Worm (Caenorhabditis elegans) whole organism, late embryonic: ENCODE data around the gene srj-5.

Experiments
- C08G9.2 ChIP-seq: sonication (generic microtip); optimal IDR thresholded peaks from 2 replicates; lab custom pipeline; 2016; ENCODE audit warnings: mild to moderate bottlenecking, missing genetic modification characterization, moderate library complexity, missing compliant biosample characterization
- C38D4.7 ChIP-seq: fragments of 200-800 bp; sonication (Bioruptor generic); optimal IDR thresholded peaks from 2 replicates; lab custom pipeline; 2018; ENCODE audit warnings: mild to moderate bottlenecking, missing genetic modification characterization, moderate library complexity, missing compliant biosample characterization
- F13H6.1 ChIP-seq: sonication (generic microtip); optimal IDR thresholded peaks from 2 replicates; lab custom pipeline; 2016; ENCODE audit warnings: missing genetic modification characterization, missing compliant biosample characterization
- K02D7.2 ChIP-seq: sonication (generic microtip); optimal IDR thresholded peaks from 2 replicates; lab custom pipeline; 2017; ENCODE audit warnings: mild to moderate bottlenecking, missing genetic modification characterization, missing compliant biosample characterization
- Y22D7AL.16 ChIP-seq: sonication (generic microtip); optimal IDR thresholded peaks from 2 replicates; lab custom pipeline; 2016; ENCODE audit warnings: missing genetic modification characterization, missing compliant biosample characterization
- ahr-1 ChIP-seq: sonication (generic microtip); optimal IDR thresholded peaks from 2 replicates; lab custom pipeline; 2016; ENCODE audit warnings: missing genetic modification characterization, missing compliant biosample characterization
- ama-1 ChIP-seq: fragments of 150-350 bp; optimal IDR thresholded peaks from 2 replicates; lab custom pipeline; 2014
- ceh-14 ChIP-seq: sonication (generic microtip); optimal IDR thresholded peaks from 2 replicates; lab custom pipeline; 2016; ENCODE audit warnings: missing genotype, missing genetic modification characterization, missing compliant biosample characterization
- ceh-18 ChIP-seq: sonication (generic microtip); optimal IDR thresholded peaks from 2 replicates; lab custom pipeline; 2016; ENCODE audit warnings: missing genetic modification characterization, missing compliant biosample characterization
- ceh-2 ChIP-seq: sonication (generic microtip); optimal IDR thresholded peaks from 2 replicates; lab custom pipeline; 2016; ENCODE audit warnings: missing genotype, missing genetic modification characterization, missing compliant biosample characterization
- ceh-24 ChIP-seq: sonication (generic microtip); optimal IDR thresholded peaks from 2 replicates; lab custom pipeline; 2016; ENCODE audit warnings: mild to moderate bottlenecking, missing genetic modification characterization, missing compliant biosample characterization
- ceh-30 ChIP-seq: fragments of 150-350 bp; optimal IDR thresholded peaks from 2 replicates; lab custom pipeline; 2014; ENCODE audit warnings: missing biosample characterization, missing genetic modification characterization
- ceh-31 ChIP-seq: sonication (generic microtip); optimal IDR thresholded peaks from 2 replicates; lab custom pipeline; 2016; ENCODE audit warnings: missing genetic modification characterization, missing compliant biosample characterization
- ceh-34 ChIP-seq: sonication (generic microtip); optimal IDR thresholded peaks from 2 replicates; lab custom pipeline; 2016; ENCODE audit warnings: mild to moderate bottlenecking, missing genetic modification characterization, missing compliant biosample characterization
- ceh-45 ChIP-seq: fragments of 200-800 bp; sonication (Bioruptor generic); IDR thresholded peaks from 2 replicates; pipeline ENCODE4 v1.3.6; 2022; ENCODE audit warnings: missing genetic modification reagents, missing genetic modification characterization, missing compliant biosample characterization
- ceh-9 ChIP-seq: sonication (generic microtip); optimal IDR thresholded peaks from 2 replicates; lab custom pipeline; 2016; ENCODE audit warnings: mild to moderate bottlenecking, missing genetic modification characterization, inconsistent platforms, missing compliant biosample characterization
- dmd-4 ChIP-seq: sonication (generic microtip); optimal IDR thresholded peaks from 2 replicates; lab custom pipeline; 2016; ENCODE audit warnings: borderline replicate concordance, missing genetic modification characterization, missing compliant biosample characterization
- dve-1 ChIP-seq: sonication (generic microtip); optimal IDR thresholded peaks from 2 replicates; lab custom pipeline; 2017; ENCODE audit warnings: antibody characterized with exemption, mild to moderate bottlenecking, missing genetic modification characterization, missing compliant biosample characterization
- elt-2 ChIP-seq: sonication (generic microtip); optimal IDR thresholded peaks from 2 replicates; lab custom pipeline; 2016; ENCODE audit warnings: missing genetic modification reagents, missing genetic modification characterization, missing compliant biosample characterization
- eyg-1 ChIP-seq: sonication (generic microtip); optimal IDR thresholded peaks from 2 replicates; lab custom pipeline; 2016; ENCODE audit warnings: missing genotype, missing genetic modification characterization, missing compliant biosample characterization
- fkh-10 ChIP-seq: fragments of 150-350 bp; optimal IDR thresholded peaks from 2 replicates; lab custom pipeline; 2014; ENCODE audit warnings: missing biosample characterization, missing genetic modification reagents, missing genetic modification characterization
- fkh-6 ChIP-seq: sonication (generic microtip); optimal IDR thresholded peaks from 2 replicates; lab custom pipeline; 2016; ENCODE audit warnings: missing genetic modification characterization, missing compliant biosample characterization
- hlh-6 ChIP-seq: sonication (generic microtip); optimal IDR thresholded peaks from 2 replicates; lab custom pipeline; 2016; ENCODE audit warnings: missing genotype, missing genetic modification characterization, missing compliant biosample characterization
- hlh-8 ChIP-seq: sonication (generic microtip); optimal IDR thresholded peaks from 2 replicates; lab custom pipeline; 2016; ENCODE audit warnings: missing genotype, missing genetic modification characterization, missing compliant biosample characterization
- nfya-1 ChIP-seq: sonication (generic microtip); optimal IDR thresholded peaks from 2 replicates; lab custom pipeline; 2017; ENCODE audit warnings: missing genetic modification characterization, mild to moderate bottlenecking, missing compliant biosample characterization, antibody characterized with exemption, moderate library complexity
- pag-3 ChIP-seq: sonication (generic microtip); optimal IDR thresholded peaks from 2 replicates; lab custom pipeline; 2016; ENCODE audit warnings: missing compliant biosample characterization, missing genetic modification characterization, borderline replicate concordance
- pat-9 ChIP-seq: fragments of 200-800 bp; sonication (Bioruptor generic); optimal IDR thresholded peaks from 2 replicates; lab custom pipeline; 2018; ENCODE audit warnings: mild to moderate bottlenecking, missing genetic modification characterization, moderate library complexity, missing compliant biosample characterization
- pax-1 ChIP-seq: fragments of 150-350 bp; optimal IDR thresholded peaks from 2 replicates; lab custom pipeline; 2014; ENCODE audit warnings: missing biosample characterization, missing genetic modification characterization
- pha-4 ChIP-seq: fragments of 150-350 bp; optimal IDR thresholded peaks from 2 replicates; lab custom pipeline; 2018; ENCODE audit warnings: missing biosample characterization, missing genetic modification reagents, missing genetic modification characterization
- pqm-1 ChIP-seq: sonication (generic microtip); optimal IDR thresholded peaks from 2 replicates; lab custom pipeline; 2016; ENCODE audit warnings: missing genetic modification characterization, missing compliant biosample characterization
- pros-1 ChIP-seq: fragments of 150-350 bp; optimal IDR thresholded peaks from 2 replicates; lab custom pipeline; 2014; ENCODE audit warnings: missing biosample characterization, missing genetic modification reagents, missing genetic modification characterization
- sox-4 ChIP-seq: sonication (generic microtip); optimal IDR thresholded peaks from 2 replicates; lab custom pipeline; 2017; ENCODE audit warnings: mild to moderate bottlenecking, missing genetic modification characterization, inconsistent platforms, missing compliant biosample characterization
- syd-9 ChIP-seq: sonication (generic microtip); optimal IDR thresholded peaks from 2 replicates; lab custom pipeline; 2016; ENCODE audit warnings: mild to moderate bottlenecking, missing genetic modification characterization, moderate library complexity, missing compliant biosample characterization
- tbx-7 ChIP-seq: sonication (generic microtip); optimal IDR thresholded peaks from 2 replicates; lab custom pipeline; 2016; ENCODE audit warnings: missing genotype, missing genetic modification characterization, missing compliant biosample characterization
- ttx-3 ChIP-seq: sonication (generic microtip); optimal IDR thresholded peaks from 2 replicates; lab custom pipeline; 2016; ENCODE audit warnings: missing genetic modification reagents, missing genetic modification characterization, missing compliant biosample characterization
- unc-3 ChIP-seq, 2 experiments: fragments of 200-800 bp in 1 of 2; sonication (Bioruptor generic) in 1 of 2; sonication (generic microtip) in 1 of 2; conservative IDR thresholded peaks in 1 of 2; optimal IDR thresholded peaks in 1 of 2; 2 replicates each; pipeline versions ENCODE4 v1.3.6 to Lab custom; 2016 to 2022; ENCODE audit warnings: missing compliant biosample characterization in 2 of 2, missing genetic modification characterization in 2 of 2, missing genetic modification reagents in 1 of 2
- unc-55 ChIP-seq: sonication (generic microtip); optimal IDR thresholded peaks from 2 replicates; lab custom pipeline; 2017; ENCODE audit warnings: missing biosample characterization, missing genetic modification reagents, missing genetic modification characterization

The srj-5 gene

DNA sequence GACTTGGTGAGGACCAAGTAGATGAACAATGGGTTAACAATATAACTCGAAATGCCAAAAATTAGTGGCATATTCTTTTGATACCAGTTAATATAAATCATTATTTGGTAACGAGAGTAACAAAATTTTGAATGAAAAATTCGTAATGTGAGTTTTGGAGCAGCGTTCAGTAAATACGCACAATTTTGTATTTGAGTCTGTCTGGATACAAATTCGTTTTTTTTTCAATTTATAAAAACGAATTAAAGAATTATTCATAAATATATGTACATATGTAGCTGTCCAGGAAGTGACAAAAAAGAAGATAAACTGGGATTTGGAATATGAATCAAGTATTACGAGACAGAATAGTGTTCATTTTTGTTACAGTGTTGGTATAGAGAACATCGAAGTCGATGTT lies at the start of gene srj-5:
srj-5 (minus strand) TSS at position 101 of the 400 bp plus-strand sequence.
- TF ChIP-seq unc-55 (no peak), dve-1 (tag; lab: Kevin White, UChicago) (no peak), unc-3 (GFP tag; conservative IDR thresholded peaks at IDR 0.05; lab: Robert Waterston, UW) (no peak), unc-3 (tag; optimal IDR thresholded peaks at IDR 0.05; lab: Kevin White, UChicago) (no peak), ceh-45 (GFP tag; lab: Robert Waterston, UW) (no peak), F13H6.1 (no peak), Y22D7AL.16 (tag; lab: Kevin White, UChicago) (no peak), ceh-18 (no peak), pax-1 (no peak), syd-9 (tag; lab: Kevin White, UChicago) (no peak), K02D7.2 (tag; lab: Kevin White, UChicago) (no peak), hlh-6 (tag; lab: Kevin White, UChicago) (no peak), dmd-4 (no peak)
- TF ChIP-seq, all 69 proteins: peak for 0

ce11 chrV:702260-702659 lies 49.4 kb upstream of the srj-5 start, which contains the start of gene srbc-37:
TSS of gene srbc-37 (plus strand) at chrV:702560.
- TF ChIP-seq fkh-6 (no peak), C08G9.2 (tag; lab: Kevin White, UChicago) (no peak), pat-9 (tag; lab: Kevin White, UChicago) (no peak), ceh-14 (tag; lab: Kevin White, UChicago) (no peak), ceh-2 (tag; lab: Kevin White, UChicago) (no peak), hlh-8 (tag; lab: Kevin White, UChicago) (no peak), ceh-30 (tag; lab: Kevin White, UChicago) (no peak), pros-1 (tag; lab: Kevin White, UChicago) (no peak), pha-4 (no peak), ceh-9 (tag; lab: Kevin White, UChicago) (no peak), ttx-3 (tag; lab: Kevin White, UChicago) (no peak), tbx-7 (tag; lab: Kevin White, UChicago) (no peak), dve-1 (tag; lab: Kevin White, UChicago) (no peak), ceh-24 (tag; lab: Kevin White, UChicago) (no peak), C38D4.7 (GFP tag; lab: Kevin White, UChicago) (no peak), ceh-34 (tag; lab: Kevin White, UChicago) (no peak), K02D7.2 (tag; lab: Kevin White, UChicago) (no peak)

DNA sequence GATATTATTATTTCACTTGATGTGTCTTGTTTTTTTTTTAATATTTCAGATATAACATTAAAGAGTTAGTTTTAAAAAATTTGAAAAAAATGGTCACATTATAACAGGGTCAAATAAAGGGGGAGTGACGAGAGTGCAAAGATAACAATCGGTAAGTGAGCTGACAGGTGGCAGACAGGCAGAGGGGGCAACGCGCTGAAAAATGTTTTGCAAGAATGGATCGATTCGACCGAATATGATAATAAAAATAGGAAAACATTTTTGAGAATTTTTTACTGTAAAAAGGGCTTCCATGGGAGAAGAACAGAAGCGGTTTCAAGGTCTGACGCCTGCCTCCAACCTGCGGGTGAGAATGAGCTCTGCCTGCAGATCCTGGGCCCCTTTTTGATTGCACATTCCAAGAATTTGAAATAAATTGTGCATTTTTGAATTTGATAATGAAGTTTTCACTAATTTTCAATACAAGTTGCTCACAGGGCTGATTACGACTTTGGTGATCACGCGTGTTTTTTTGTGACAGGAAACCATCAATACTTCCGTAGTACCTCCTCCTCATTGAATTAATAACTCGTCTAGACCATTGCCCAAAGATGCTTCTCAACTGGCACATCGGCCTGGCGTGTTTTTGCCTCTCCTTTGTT lies 46.8 kb upstream of the srj-5 start, which contains the start of the genes ugt-29 and srx-5:
ugt-29 (minus strand) TSS at position 101 of the 641 bp plus-strand sequence.
srx-5 (plus strand) TSS at position 591 of the 641 bp plus-strand sequence.
- TF ChIP-seq fkh-10 (GFP tag; lab: Kevin White, UChicago) = no peak
- TF ChIP-seq pros-1 (tag; lab: Kevin White, UChicago) = no peak

- no peak for TF ChIP-seq pqm-1 (tag; lab: Kevin White, UChicago)
- TF ChIP-seq dmd-4 = no peak
- TF ChIP-seq elt-2 (tag; lab: Kevin White, UChicago) = no peak
- no peak for TF ChIP-seq fkh-10 (GFP tag; lab: Kevin White, UChicago)
- TF ChIP-seq ceh-31 (tag; lab: Kevin White, UChicago) = no peak
- no peak for TF ChIP-seq C08G9.2 (tag; lab: Kevin White, UChicago)
- no peak for TF ChIP-seq eyg-1 (tag; lab: Kevin White, UChicago)
- no peak for TF ChIP-seq ceh-2 (tag; lab: Kevin White, UChicago)
- no peak for TF ChIP-seq ceh-30 (tag; lab: Kevin White, UChicago)
Observed at ce11 chrV:699051-699450, 46.2 kb upstream of the srj-5 start.

DNA sequence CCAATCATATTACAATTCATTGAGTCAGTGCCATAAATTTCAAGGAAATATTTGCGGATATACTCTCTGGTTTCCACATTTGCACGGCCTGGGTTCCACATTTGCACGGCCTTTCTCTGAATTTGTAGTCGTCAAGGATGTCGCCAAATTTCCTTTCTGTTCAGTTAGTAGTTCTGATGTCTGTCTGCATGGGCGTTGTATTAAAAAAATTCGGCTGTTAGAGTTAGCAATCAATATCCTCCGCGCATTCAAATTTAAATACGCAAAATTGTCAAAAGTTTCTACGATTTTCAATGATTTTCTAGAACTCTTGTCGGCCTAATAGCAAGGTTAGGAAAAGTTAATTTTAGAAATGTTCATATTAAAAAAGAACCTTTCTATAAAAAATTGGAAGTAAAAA lies 43.1 kb upstream of the srj-5 start, which contains the start of gene srj-52:
srj-52 (minus strand) TSS at position 101 of the 400 bp plus-strand sequence.
- TF ChIP-seq tbx-7 (tag; lab: Kevin White, UChicago) (no peak), nfya-1 (tag; lab: Kevin White, UChicago) (no peak), pag-3 (tag; lab: Kevin White, UChicago) (no peak), ama-1 (no peak), fkh-6 (no peak), ahr-1 (tag; lab: Kevin White, UChicago) (no peak), hlh-6 (tag; lab: Kevin White, UChicago) (no peak), unc-3 (GFP tag; conservative IDR thresholded peaks at IDR 0.05; lab: Robert Waterston, UW) (no peak), unc-3 (tag; optimal IDR thresholded peaks at IDR 0.05; lab: Kevin White, UChicago) (no peak), sox-4 (tag; lab: Kevin White, UChicago) (no peak), pax-1 (no peak)
